Fruit fly (Drosophila melanogaster) whole organism, embryonic: ENCODE measurements around the gene velo.

Experiments
- Atf6 ChIP-seq: fragments of 200-800 bp; sonication (Bioruptor generic); IDR thresholded peaks from 2 replicates; pipeline ENCODE4 v1.3.6; 2022; ENCODE audit warnings: missing biosample characterization, missing genetic modification characterization
- CG12769 ChIP-seq: fragments of 200-800 bp; sonication (Bioruptor generic); optimal IDR thresholded peaks from 2 replicates; lab custom pipeline; 2019; ENCODE audit warnings: missing biosample characterization, mild to moderate bottlenecking, missing genetic modification characterization, moderate library complexity
- CG17361 ChIP-seq: fragments of 200-800 bp; sonication (Bioruptor generic); IDR thresholded peaks from 3 replicates; pipeline ENCODE4 v1.3.6; 2022; ENCODE audit warnings: missing biosample characterization, missing genetic modification characterization
- CG1792 ChIP-seq: fragments of 200-800 bp; sonication (Bioruptor generic); optimal IDR thresholded peaks from 2 replicates; lab custom pipeline; 2016; ENCODE audit warnings: missing biosample characterization, missing genetic modification characterization
- CG3847 ChIP-seq: fragments of 200-800 bp; sonication (Bioruptor generic); IDR thresholded peaks from 2 replicates; pipeline ENCODE4 v1.3.6; 2022; ENCODE audit warnings: missing biosample characterization, missing genetic modification characterization
- CG4282 ChIP-seq: fragments of 200-800 bp; sonication (Bioruptor generic); optimal IDR thresholded peaks from 2 replicates; lab custom pipeline; 2016; ENCODE audit warnings: missing biosample characterization, missing genetic modification characterization
- CG4360 ChIP-seq: fragments of 200-800 bp; sonication (Bioruptor generic); IDR thresholded peaks from 2 replicates; pipeline ENCODE4 v1.3.6; 2022; ENCODE audit warnings: missing biosample characterization, missing genetic modification characterization
- CG4404 ChIP-seq: fragments of 200-800 bp; sonication (Bioruptor generic); IDR thresholded peaks from 2 replicates; pipeline ENCODE4 v1.3.6; 2022; ENCODE audit warnings: missing biosample characterization, missing genetic modification characterization
- CG4730 ChIP-seq: fragments of 200-800 bp; sonication (Bioruptor generic); IDR thresholded peaks from 2 replicates; pipeline ENCODE4 v1.3.6; 2022; ENCODE audit warnings: missing biosample characterization, missing genetic modification characterization
- CG9876 ChIP-seq: fragments of 200-800 bp; sonication (Bioruptor generic); optimal IDR thresholded peaks from 2 replicates; lab custom pipeline; 2016; ENCODE audit warnings: missing biosample characterization, missing genetic modification characterization
- CoRest ChIP-seq: fragments of 200-800 bp; sonication (Bioruptor generic); optimal IDR thresholded peaks from 3 replicates; lab custom pipeline; 2018; ENCODE audit warnings: missing biosample characterization, mild to moderate bottlenecking, missing genetic modification characterization, moderate library complexity
- Dll ChIP-seq: fragments of 200-800 bp; sonication (Bioruptor generic); IDR thresholded peaks from 4 replicates; pipeline ENCODE4 v1.3.6; 2022; ENCODE audit warnings: missing biosample characterization, missing genetic modification characterization; ENCODE audit not compliant: partially characterized antibody
- Ets65A ChIP-seq: fragments of 200-800 bp; sonication (Bioruptor generic); peaks from one replicate; lab custom pipeline; 2016; ENCODE audit warnings: missing biosample characterization, missing genetic modification characterization
- Fer2 ChIP-seq: fragments of 200-800 bp; sonication (Bioruptor generic); optimal IDR thresholded peaks from 2 replicates; lab custom pipeline; 2018; ENCODE audit warnings: missing biosample characterization, mild to moderate bottlenecking, missing genetic modification characterization, moderate library complexity
- Gug ChIP-seq: fragments of 200-800 bp; sonication (Bioruptor generic); IDR thresholded peaks from 4 replicates; pipeline ENCODE4 v1.3.6; 2022; ENCODE audit warnings: missing biosample characterization, missing genetic modification characterization
- Neu2 ChIP-seq: fragments of 200-800 bp; sonication (Bioruptor generic); optimal IDR thresholded peaks from 3 replicates; lab custom pipeline; 2016; ENCODE audit warnings: missing biosample characterization, missing genetic modification characterization, borderline replicate concordance
- Nf-YA ChIP-seq: fragments of 200-800 bp; sonication (Bioruptor generic); IDR thresholded peaks from 2 replicates; pipeline ENCODE4 v1.3.6; 2022; ENCODE audit warnings: missing biosample characterization, missing genetic modification characterization
- Nf-YC ChIP-seq: fragments of 200-800 bp; optimal IDR thresholded peaks from 3 replicates; lab custom pipeline; 2019; ENCODE audit warnings: missing biosample characterization, mild to moderate bottlenecking, missing genetic modification characterization, moderate library complexity
- Opbp ChIP-seq: fragments of 200-800 bp; sonication (Bioruptor generic); IDR thresholded peaks from 3 replicates; pipeline ENCODE4 v1.3.6; 2022; ENCODE audit warnings: missing biosample characterization, missing genetic modification characterization; ENCODE audit not compliant: partially characterized antibody
- chinmo ChIP-seq: fragments of 200-800 bp; sonication (Bioruptor generic); IDR thresholded peaks from 4 replicates; pipeline ENCODE4 v1.3.6; 2022; ENCODE audit warnings: missing biosample characterization, missing genetic modification characterization; ENCODE audit not compliant: partially characterized antibody
- ci ChIP-seq: fragments of 200-800 bp; sonication (Bioruptor generic); IDR thresholded peaks from 3 replicates; pipeline ENCODE4 v1.3.6; 2022; ENCODE audit warnings: missing biosample characterization, missing genetic modification characterization
- cwo ChIP-seq: fragments of 200-800 bp; sonication (Bioruptor generic); optimal IDR thresholded peaks from 3 replicates; lab custom pipeline; 2017; ENCODE audit warnings: missing biosample characterization, missing genetic modification characterization, mild to moderate bottlenecking, moderate library complexity, missing genetic modification reagents
- kah ChIP-seq: fragments of 200-800 bp; sonication (Bioruptor generic); optimal IDR thresholded peaks from 2 replicates; lab custom pipeline; 2018; ENCODE audit warnings: missing biosample characterization, mild to moderate bottlenecking, missing genetic modification characterization
- klu ChIP-seq: fragments of 200-800 bp; sonication (Bioruptor generic); IDR thresholded peaks from 2 replicates; pipeline ENCODE4 v1.3.6; 2022; ENCODE audit warnings: missing biosample characterization, missing genetic modification characterization
- onecut ChIP-seq: fragments of 200-800 bp; sonication (Bioruptor generic); IDR thresholded peaks from 2 replicates; pipeline ENCODE4 v1.3.6; 2022; ENCODE audit warnings: missing biosample characterization, missing genetic modification characterization
- org-1 ChIP-seq: fragments of 200-800 bp; sonication (Bioruptor generic); optimal IDR thresholded peaks from 2 replicates; lab custom pipeline; 2017; ENCODE audit warnings: missing biosample characterization, missing genetic modification characterization
- pan ChIP-seq, 4 experiments: fragments of >200 bp in 3 of 4; fragments of 200-800 bp in 1 of 4; sonication (Bioruptor generic) in 1 of 4; optimal IDR thresholded peaks in 3 of 4; IDR thresholded peaks in 1 of 4; 2 replicates each; pipeline versions ENCODE4 v1.3.6 to Lab custom; 2017 to 2022; ENCODE audit warnings: missing biosample characterization in 2 of 4, missing genetic modification characterization in 2 of 4, mixed read lengths in 1 of 4
- sc ChIP-seq, 3 experiments: fragments of >200 bp in 2 of 3; fragments of 200-800 bp in 1 of 3; sonication (Bioruptor generic) in 1 of 3; optimal IDR thresholded peaks; 2 replicates in 2 of 3; 3 replicates in 1 of 3; lab custom pipeline; 2017; ENCODE audit warnings: mild to moderate bottlenecking in 1 of 3, missing biosample characterization in 1 of 3, missing genetic modification characterization in 1 of 3, missing genetic modification reagents in 1 of 3
- scrt ChIP-seq: fragments of 200-800 bp; sonication (Bioruptor generic); optimal IDR thresholded peaks from 2 replicates; lab custom pipeline; 2018; ENCODE audit warnings: missing biosample characterization, mild to moderate bottlenecking, missing genetic modification characterization, moderate library complexity
- sd ChIP-seq: fragments of 200-800 bp; sonication (Bioruptor generic); optimal IDR thresholded peaks from 3 replicates; lab custom pipeline; 2018; ENCODE audit warnings: missing biosample characterization, mild to moderate bottlenecking, missing genetic modification characterization, moderate library complexity
- tio ChIP-seq: fragments of 200-800 bp; sonication (Bioruptor generic); optimal IDR thresholded peaks from 2 replicates; lab custom pipeline; 2017; ENCODE audit warnings: missing biosample characterization, missing genetic modification characterization, inconsistent platforms
- trem ChIP-seq: fragments of 200-800 bp; optimal IDR thresholded peaks from 3 replicates; lab custom pipeline; 2019; ENCODE audit warnings: missing biosample characterization, mild to moderate bottlenecking, missing genetic modification characterization, moderate library complexity
- vnd ChIP-seq: fragments of 200-800 bp; sonication (Bioruptor generic); IDR thresholded peaks from 3 replicates; pipeline ENCODE4 v1.3.6; 2022; ENCODE audit warnings: missing biosample characterization, missing genetic modification characterization; ENCODE audit not compliant: partially characterized antibody
- vvl ChIP-seq: fragments of 200-800 bp; sonication (Bioruptor generic); IDR thresholded peaks from 2 replicates; pipeline ENCODE4 v1.3.6; 2022; ENCODE audit warnings: missing biosample characterization, missing genetic modification characterization

Gene velo

dm6 chr3L:6742110-6742718 is 10.3 kb downstream of the velo start (continued):
- TF ChIP-seq sc (optimal IDR thresholded peaks at IDR 0.05; lab: Kevin White, UChicago) (no peak), sc (GFP tag; optimal IDR thresholded peaks at IDR 0.05; lab: Kevin White, UChicago) (no peak), CG17361 (GFP tag; lab: Robert Waterston, UW) (no peak), CoRest (tag; lab: Kevin White, UChicago) (no peak), Gug (GFP tag; lab: Robert Waterston, UW) (no peak), Atf6 (peak; percentile 51; the same call in 1 of the 2 replicates), org-1 (GFP tag; lab: Kevin White, UChicago) (no peak), CG12769 (tag; lab: Kevin White, UChicago) (no peak), trem (tag; lab: Kevin White, UChicago) (peak; percentile 5), Fer2 (tag; lab: Kevin White, UChicago) (no peak), CG9876 (GFP tag; lab: Kevin White, UChicago) (no peak), Opbp (GFP tag; lab: Robert Waterston, UW) (peak; percentile 72; the same call in 2 of the 3 replicates), pan (optimal IDR thresholded peaks at IDR 0.05; lab: Kevin White, UChicago) (no peak), pan (GFP tag; optimal IDR thresholded peaks at IDR 0.05 in 1 of 2, IDR thresholded peaks at IDR 0.05 in 1 of 2) (peak in 1 of 2 experiments; percentile 77), Dll (no peak), CG4282 (no peak), Neu2 (GFP tag; lab: Kevin White, UChicago) (peak; percentile 99), ci (GFP tag; lab: Robert Waterston, UW) (peak; percentile 49; the same call in 2 of the 3 replicates), CG3847 (GFP tag; lab: Robert Waterston, UW) (peak; percentile 47), vnd (GFP tag; lab: Robert Waterston, UW) (peak; percentile 42; the same call in 1 of the 3 replicates), klu (GFP tag; lab: Robert Waterston, UW) (0 out of 2 replicates have a peak, but pooled peaks have one; percentile 16), CG4404 (GFP tag; lab: Robert Waterston, UW) (no peak), tio (no peak)

DNA sequence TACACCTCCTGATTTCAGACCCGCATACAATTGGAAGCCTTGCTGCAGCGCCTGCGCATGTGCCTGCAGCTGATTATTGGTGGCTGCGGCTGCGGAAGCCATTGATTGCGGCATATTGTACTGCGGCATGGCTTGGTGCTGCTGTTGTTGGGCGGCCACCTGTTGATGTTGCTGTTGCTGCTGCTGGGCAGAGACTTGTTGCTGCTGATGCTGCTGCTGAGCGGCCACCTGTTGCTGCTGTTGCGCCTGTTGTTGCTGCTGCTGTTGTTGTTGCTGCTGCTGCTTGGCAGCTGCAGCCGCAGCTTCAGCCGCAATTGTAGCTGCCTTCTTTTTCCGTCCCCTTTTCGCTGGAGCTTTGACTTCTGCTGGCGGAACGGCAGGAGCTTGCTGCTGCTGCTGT is 21.5 kb downstream of the velo start:
- TF ChIP-seq kah (GFP tag; lab: Kevin White, UChicago) (peak; percentile 49), Nf-YA (GFP tag; lab: Robert Waterston, UW) (no peak), scrt (GFP tag; lab: Kevin White, UChicago) (peak; percentile 52)

dm6 chr3L:6724511-6724910 is 28.0 kb downstream of the velo start:
- TF ChIP-seq kah (GFP tag; lab: Kevin White, UChicago) = no peak
- peak; percentile 23 for TF ChIP-seq onecut (GFP tag; lab: Robert Waterston, UW)
- no peak for TF ChIP-seq Nf-YC (tag; lab: Kevin White, UChicago)
- TF ChIP-seq Ets65A (GFP tag; lab: Kevin White, UChicago) = peak; percentile 61
- TF ChIP-seq, all 482 proteins: peak for 2

dm6 chr3L:6723338-6723737 is 29.2 kb downstream of the velo start:
- TF ChIP-seq CG4730 (GFP tag; lab: Robert Waterston, UW) (no peak), vvl (GFP tag; lab: Robert Waterston, UW) (peak; percentile 73), vnd (GFP tag; lab: Robert Waterston, UW) (no peak), chinmo (peak; percentile 87; the same call in 1 of the 4 replicates), cwo (GFP tag; lab: Kevin White, UChicago) (peak; percentile 91), CG4360 (GFP tag; lab: Robert Waterston, UW) (no peak), sd (tag; lab: Kevin White, UChicago) (peak; percentile 78), CG1792 (GFP tag; lab: Kevin White, UChicago) (no peak)
